Worm (Caenorhabditis elegans) whole organism, L3 larva: ENCODE results near the gene Y38H6C.24.

Source experiments
- aly-2 ChIP-seq: fragments of 150-350 bp; optimal IDR thresholded peaks from 2 replicates; lab custom pipeline; 2014; ENCODE audit warnings: missing biosample characterization, missing genetic modification characterization
- ama-1 ChIP-seq: fragments of 150-350 bp; optimal IDR thresholded peaks from 2 replicates; lab custom pipeline; 2018
- ceh-16 ChIP-seq: sonication (generic microtip); optimal IDR thresholded peaks from 2 replicates; lab custom pipeline; 2017; ENCODE audit warnings: missing biosample characterization, missing genetic modification characterization
- ceh-82 ChIP-seq: fragments of 150-350 bp; optimal IDR thresholded peaks from 2 replicates; lab custom pipeline; 2014; ENCODE audit warnings: missing biosample characterization, missing genetic modification characterization
- daf-12 ChIP-seq: fragments of 150-350 bp; optimal IDR thresholded peaks from 2 replicates; lab custom pipeline; 2014; ENCODE audit warnings: missing biosample characterization, missing genetic modification reagents, missing genetic modification characterization
- fkh-10 ChIP-seq: sonication (generic microtip); optimal IDR thresholded peaks from 2 replicates; lab custom pipeline; 2017; ENCODE audit warnings: missing biosample characterization, missing genetic modification reagents, missing genetic modification characterization
- lin-39 ChIP-seq: fragments of 150-350 bp; optimal IDR thresholded peaks from 2 replicates; lab custom pipeline; 2018; ENCODE audit warnings: missing biosample characterization, missing genetic modification reagents, missing genetic modification characterization
- nfya-1 ChIP-seq: sonication (generic microtip); optimal IDR thresholded peaks from 2 replicates; lab custom pipeline; 2017; ENCODE audit warnings: missing genetic modification characterization, mild to moderate bottlenecking, missing compliant biosample characterization, antibody characterized with exemption, moderate library complexity; ENCODE audit not compliant: insufficient read depth
- nhr-237 ChIP-seq: fragments of 150-350 bp; optimal IDR thresholded peaks from 2 replicates; lab custom pipeline; 2014; ENCODE audit warnings: missing biosample characterization, missing genetic modification characterization
- nhr-28 ChIP-seq: fragments of 150-350 bp; optimal IDR thresholded peaks from 2 replicates; lab custom pipeline; 2014; ENCODE audit warnings: missing biosample characterization, missing genetic modification characterization
- skn-1 ChIP-seq: fragments of 150-350 bp; optimal IDR thresholded peaks from 2 replicates; lab custom pipeline; 2014; ENCODE audit warnings: missing biosample characterization, missing genetic modification characterization
- unc-39 ChIP-seq: sonication (generic microtip); optimal IDR thresholded peaks from 4 replicates; lab custom pipeline; 2017; ENCODE audit warnings: missing biosample characterization, missing genetic modification characterization
- ztf-11 ChIP-seq: fragments of 150-350 bp; optimal IDR thresholded peaks from 2 replicates; lab custom pipeline; 2014; ENCODE audit warnings: missing biosample characterization, missing genetic modification characterization
- ztf-4 ChIP-seq: fragments of 150-350 bp; optimal IDR thresholded peaks from 2 replicates; lab custom pipeline; 2014; ENCODE audit warnings: missing biosample characterization, missing genetic modification characterization

- TF ChIP-seq skn-1 (no peak), nfya-1 (tag; lab: Kevin White, UChicago) (no peak), ama-1 (lab: Kevin White, UChicago) (no peak), ztf-11 (tag; lab: Kevin White, UChicago) (no peak), daf-12 (tag; lab: Kevin White, UChicago) (no peak), unc-39 (no peak), ceh-16 (tag; lab: Kevin White, UChicago) (no peak), lin-39 (tag; lab: Kevin White, UChicago) (no peak), ztf-4 (tag; lab: Kevin White, UChicago) (no peak), aly-2 (tag; lab: Kevin White, UChicago) (no peak), fkh-10 (GFP tag; lab: Kevin White, UChicago) (no peak), nhr-28 (tag; lab: Kevin White, UChicago) (no peak), nhr-237 (no peak), ceh-82 (no peak)
Observed at ce11 chrV:20489102-20489501, 37.1 kb upstream of the Y38H6C.24 start, which contains the start of gene srbc-78.
